Worm (Caenorhabditis elegans) whole organism, L4 larva: ENCODE measurements around the gene ZK688.9.

Experiments
- ZK546.5 ChIP-seq, 2 experiments: sonication (generic microtip); optimal IDR thresholded peaks; 2 replicates each; lab custom pipeline; 2017; ENCODE audit warnings: missing biosample characterization in 2 of 2, missing genetic modification characterization in 2 of 2
- aha-1 ChIP-seq: fragments of 150-350 bp; peaks from one replicate; lab custom pipeline; 2014; ENCODE audit warnings: missing biosample characterization, missing genetic modification characterization
- attf-4 ChIP-seq: sonication (generic microtip); optimal IDR thresholded peaks from 3 replicates; lab custom pipeline; 2017; ENCODE audit warnings: missing biosample characterization, missing genetic modification characterization
- ceh-28 ChIP-seq: fragments of 150-350 bp; optimal IDR thresholded peaks from 2 replicates; lab custom pipeline; 2014; ENCODE audit warnings: missing biosample characterization, missing genetic modification reagents, missing genetic modification characterization
- ces-1 ChIP-seq: fragments of 150-350 bp; sonication (generic microtip); optimal IDR thresholded peaks from 4 replicates; lab custom pipeline; 2014; ENCODE audit warnings: missing biosample characterization, missing genetic modification reagents, missing genetic modification characterization
- ctbp-1 ChIP-seq: fragments of 200-800 bp; sonication (Bioruptor generic); IDR thresholded peaks from 2 replicates; pipeline ENCODE4 v1.3.6; 2022; ENCODE audit warnings: missing genetic modification reagents, missing genetic modification characterization, missing compliant biosample characterization
- daf-12 ChIP-seq: fragments of 150-350 bp; optimal IDR thresholded peaks from 2 replicates; lab custom pipeline; 2014; ENCODE audit warnings: missing biosample characterization, missing genetic modification reagents, missing genetic modification characterization
- dmd-6 ChIP-seq: fragments of 200-800 bp; sonication (Bioruptor generic); IDR thresholded peaks from 2 replicates; pipeline ENCODE4 v1.3.6; 2022; ENCODE audit warnings: missing genetic modification reagents, missing genetic modification characterization, missing compliant biosample characterization
- dpl-1 ChIP-seq: fragments of 150-350 bp; optimal IDR thresholded peaks from 2 replicates; lab custom pipeline; 2014; ENCODE audit warnings: missing biosample characterization, missing genetic modification reagents, missing genetic modification characterization
- dve-1 ChIP-seq: sonication (generic microtip); optimal IDR thresholded peaks from 2 replicates; lab custom pipeline; 2017; ENCODE audit warnings: antibody characterized with exemption, mild to moderate bottlenecking, missing genetic modification characterization, missing compliant biosample characterization; ENCODE audit not compliant: insufficient read depth
- fos-1 ChIP-seq: fragments of 150-350 bp; optimal IDR thresholded peaks from 2 replicates; lab custom pipeline; 2014; ENCODE audit warnings: missing biosample characterization, missing genetic modification characterization
- hif-1 ChIP-seq, 2 experiments: sonication (generic microtip); optimal IDR thresholded peaks; 2 replicates each; lab custom pipeline; 2016 to 2017; ENCODE audit warnings: missing compliant biosample characterization in 2 of 2, missing genetic modification characterization in 2 of 2, missing genetic modification reagents in 2 of 2, missing genotype in 2 of 2, mild to moderate bottlenecking in 1 of 2
- hlh-30 ChIP-seq: sonication (generic microtip); optimal IDR thresholded peaks from 2 replicates; lab custom pipeline; 2017; ENCODE audit warnings: antibody characterized with exemption, mild to moderate bottlenecking, missing genetic modification characterization, missing compliant biosample characterization; ENCODE audit not compliant: insufficient read depth
- lir-3 ChIP-seq: sonication (generic microtip); optimal IDR thresholded peaks from 2 replicates; lab custom pipeline; 2016; ENCODE audit warnings: mild to moderate bottlenecking, missing genetic modification characterization, missing compliant biosample characterization
- lsy-2 ChIP-seq, 2 experiments: fragments of 150-350 bp in 1 of 2; sonication (generic microtip) in 1 of 2; optimal IDR thresholded peaks; 2 replicates each; lab custom pipeline; 2014 to 2017; ENCODE audit warnings: missing biosample characterization in 2 of 2, missing genetic modification characterization in 2 of 2
- madf-5 ChIP-seq, 2 experiments: fragments of 200-800 bp; sonication (Bioruptor generic); IDR thresholded peaks; 2 replicates each; pipeline ENCODE4 v1.3.6; 2022; ENCODE audit warnings: missing compliant biosample characterization in 2 of 2, missing genetic modification characterization in 2 of 2
- mep-1 ChIP-seq: fragments of 150-350 bp; sonication (generic microtip); optimal IDR thresholded peaks from 3 replicates; lab custom pipeline; 2014; ENCODE audit warnings: missing biosample characterization, missing genetic modification characterization
- nhr-102 ChIP-seq: sonication (generic microtip); optimal IDR thresholded peaks from 2 replicates; lab custom pipeline; 2016; ENCODE audit warnings: mild to moderate bottlenecking, missing genetic modification characterization, moderate library complexity, missing compliant biosample characterization
- nhr-11 ChIP-seq: fragments of 150-350 bp; optimal IDR thresholded peaks from 2 replicates; lab custom pipeline; 2014; ENCODE audit warnings: missing biosample characterization, missing genetic modification characterization
- nhr-111 ChIP-seq: fragments of 200-800 bp; sonication (Bioruptor generic); optimal IDR thresholded peaks from 2 replicates; lab custom pipeline; 2018; ENCODE audit warnings: mild to moderate bottlenecking, missing genetic modification characterization, missing compliant biosample characterization
- nhr-48 ChIP-seq: sonication (generic microtip); optimal IDR thresholded peaks from 2 replicates; lab custom pipeline; 2016; ENCODE audit warnings: mild to moderate bottlenecking, missing genetic modification characterization, missing compliant biosample characterization
- nhr-6 ChIP-seq: fragments of 150-350 bp; optimal IDR thresholded peaks from 2 replicates; lab custom pipeline; 2014; ENCODE audit warnings: missing biosample characterization, missing genetic modification characterization
- pha-4 ChIP-seq, 2 experiments: fragments of 150-350 bp in 1 of 2; fragments of 200-800 bp in 1 of 2; sonication (Bioruptor generic) in 1 of 2; IDR thresholded peaks in 1 of 2; optimal IDR thresholded peaks in 1 of 2; 2 replicates each; pipeline versions ENCODE4 v1.3.6 to Lab custom; 2014 to 2022; ENCODE audit warnings: missing genetic modification characterization in 2 of 2, missing genetic modification reagents in 2 of 2, missing biosample characterization in 1 of 2, missing compliant biosample characterization in 1 of 2
- php-3 ChIP-seq: fragments of 200-800 bp; sonication (Bioruptor generic); IDR thresholded peaks from 2 replicates; pipeline ENCODE4 v1.3.6; 2022; ENCODE audit warnings: missing genetic modification reagents, missing genetic modification characterization, missing compliant biosample characterization
- snpc-1.2 ChIP-seq: fragments of 200-800 bp; sonication (Bioruptor generic); IDR thresholded peaks from 2 replicates; pipeline ENCODE4 v1.3.6; 2022; ENCODE audit warnings: missing genetic modification reagents, missing genetic modification characterization, missing compliant biosample characterization
- snpc-4 ChIP-seq: fragments of 150-350 bp; optimal IDR thresholded peaks from 2 replicates; lab custom pipeline; 2014; ENCODE audit warnings: missing biosample characterization, missing genetic modification characterization
- unc-62 ChIP-seq, 3 experiments: fragments of 150-350 bp in 1 of 3; sonication (generic microtip); optimal IDR thresholded peaks in 2 of 3; peaks in 1 of 3; 1 replicate in 1 of 3; 2 replicates in 2 of 3; lab custom pipeline; 2014 to 2017; ENCODE audit warnings: missing biosample characterization in 3 of 3, missing genetic modification characterization in 3 of 3, missing genetic modification reagents in 3 of 3, missing genotype in 1 of 3
- zfp-3 ChIP-seq: fragments of 200-800 bp; sonication (Bioruptor generic); conservative IDR thresholded peaks from 2 replicates; pipeline ENCODE4 v1.3.6; 2022; ENCODE audit warnings: missing genetic modification reagents, missing genetic modification characterization, missing compliant biosample characterization

The ZK688.9 gene

DNA sequence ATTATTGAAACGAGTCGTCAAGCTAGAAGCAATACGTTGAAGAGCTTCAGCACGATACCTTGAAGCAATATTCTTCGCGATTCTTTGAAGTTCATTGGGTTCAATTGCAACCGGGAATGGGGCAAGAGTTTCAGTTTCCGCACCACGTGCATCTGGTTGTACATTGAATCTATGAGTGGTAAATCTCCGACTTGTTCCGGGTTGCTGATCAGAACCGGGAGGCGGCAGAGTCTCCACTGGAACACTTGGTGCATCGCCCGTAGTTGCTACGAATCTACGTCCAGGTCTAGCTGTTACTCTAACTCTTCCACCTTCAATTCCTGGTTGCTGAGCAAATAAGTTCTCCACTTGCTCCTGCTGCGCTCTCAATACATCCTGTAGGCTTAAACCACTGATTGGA, 6.2 kb upstream of the ZK688.9 start:
- TF ChIP-seq pha-4 (GFP tag; IDR thresholded peaks at IDR 0.05; lab: Robert Waterston, UW) (no peak), pha-4 (tag; optimal IDR thresholded peaks at IDR 0.05; lab: Kevin White, UChicago) (no peak), ceh-28 (no peak), zfp-3 (GFP tag; lab: Robert Waterston, UW) (no peak), hlh-30 (tag; lab: Kevin White, UChicago) (no peak), dpl-1 (GFP tag; lab: Kevin White, UChicago) (no peak), nhr-48 (tag; lab: Kevin White, UChicago) (no peak), fos-1 (tag; lab: Kevin White, UChicago) (no peak)

ce11 chrIII:7884863-7885262, 2.1 kb upstream of the ZK688.9 start, which contains the start of gene ZK688.11:
ZK688.11 (minus strand) TSS chrIII:7884963.
- TF ChIP-seq ces-1 (GFP tag; lab: Kevin White, UChicago) (no peak), mep-1 (peak; percentile 27), dve-1 (tag; lab: Kevin White, UChicago) (peak; percentile 3)

DNA sequence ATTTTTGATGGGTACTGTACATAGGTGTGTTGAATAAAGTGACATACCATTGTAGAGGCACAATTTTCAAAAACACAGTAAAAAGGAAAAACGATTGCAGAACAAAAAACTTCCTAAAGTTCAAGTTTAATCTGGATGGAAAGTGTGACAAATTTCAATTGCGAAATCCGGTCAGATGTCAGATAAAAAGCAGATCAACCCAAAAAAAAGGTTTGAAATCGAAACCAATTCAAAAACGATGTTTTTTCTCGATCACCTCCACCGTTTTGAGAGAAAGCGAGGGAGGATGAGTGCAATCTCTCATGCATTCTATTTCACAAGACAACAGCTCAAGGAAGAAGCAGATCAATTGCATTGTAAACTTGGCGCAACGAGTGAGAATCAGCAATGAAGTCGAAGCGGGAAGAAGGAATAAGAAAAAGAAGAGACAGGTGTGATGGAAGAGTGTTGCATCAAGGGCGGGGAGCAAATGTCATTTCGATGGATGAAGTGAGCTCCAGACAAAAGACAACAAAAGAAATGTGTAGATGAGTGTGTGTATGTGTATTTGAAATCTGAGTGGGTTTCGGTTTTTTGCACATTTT, 2.6 kb downstream of the ZK688.9 start:
- TF ChIP-seq madf-5 (GFP tag; IDR thresholded peaks at IDR 0.05; lab: Robert Waterston, UW): no peak
- TF ChIP-seq nhr-111 (GFP tag; lab: Kevin White, UChicago): no peak
- no peak for TF ChIP-seq php-3
- TF ChIP-seq nhr-11 (tag; lab: Kevin White, UChicago): peak; percentile 41

ce11 chrIII:7878852-7879329, 3.9 kb downstream of the ZK688.9 start, which contains the start of gene sup-18:
sup-18 (minus strand) TSS chrIII:7878902.
- TF ChIP-seq ZK546.5 (tag; optimal IDR thresholded peaks at IDR 0.05; lab: Kevin White, UChicago) (no peak), unc-62 (GFP tag; optimal IDR thresholded peaks at IDR 0.05 in 1 of 2; lab: Kevin White, UChicago) (peak in 1 of 2 experiments; percentile 36), unc-62 (tag; optimal IDR thresholded peaks at IDR 0.05; lab: Kevin White, UChicago) (no peak)
- TF ChIP-seq, all 104 proteins: peak for 1

- TF ChIP-seq unc-62 (GFP tag; optimal IDR thresholded peaks at IDR 0.05 in 1 of 2; lab: Kevin White, UChicago) (peak in 1 of 2 experiments; percentile 93), unc-62 (tag; optimal IDR thresholded peaks at IDR 0.05; lab: Kevin White, UChicago) (no peak), zfp-3 (GFP tag; lab: Robert Waterston, UW) (no peak)
Observed at ce11 chrIII:7877090-7877489, 5.7 kb downstream of the ZK688.9 start.

DNA sequence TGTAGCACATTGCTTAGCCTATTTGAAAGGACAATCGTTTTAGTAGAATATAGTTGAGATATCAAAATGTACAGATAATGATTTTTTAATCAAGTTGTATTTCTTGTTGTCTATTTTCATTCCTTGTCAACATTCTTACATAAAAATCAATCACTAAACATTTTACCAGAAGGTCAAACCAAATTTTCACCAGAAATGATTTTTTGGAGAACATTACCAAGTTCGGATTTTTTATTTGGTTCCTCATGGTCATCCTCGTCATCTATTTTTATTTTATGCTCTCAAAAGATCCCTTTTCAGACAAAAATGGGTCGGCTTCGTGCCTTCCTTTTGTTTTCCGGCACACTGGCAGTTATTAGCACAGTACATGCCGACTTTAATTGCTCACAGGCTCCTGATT, 9.3 kb downstream of the ZK688.9 start, which contains the start of gene tyr-1:
TSS of gene tyr-1 (plus strand) at position 301 of the 400 bp plus-strand sequence.
- TF ChIP-seq ctbp-1 (GFP tag; lab: Robert Waterston, UW): no peak
- TF ChIP-seq nhr-6 (tag; lab: Kevin White, UChicago): no peak
- no peak for TF ChIP-seq hif-1 (tag; optimal IDR thresholded peaks at IDR 0.05; lab: Kevin White, UChicago)
- TF ChIP-seq daf-12 (tag; lab: Kevin White, UChicago): no peak
- TF ChIP-seq nhr-102: no peak
- TF ChIP-seq dve-1 (tag; lab: Kevin White, UChicago): no peak
- TF ChIP-seq lir-3 (tag; lab: Kevin White, UChicago): no peak
- no peak for TF ChIP-seq nhr-48 (tag; lab: Kevin White, UChicago)
- TF ChIP-seq snpc-1.2 (GFP tag; lab: Robert Waterston, UW): no peak
- no peak for TF ChIP-seq fos-1 (tag; lab: Kevin White, UChicago)
- TF ChIP-seq snpc-4: no peak
- TF ChIP-seq attf-4 (tag; lab: Kevin White, UChicago): no peak
- TF ChIP-seq lsy-2 (tag; optimal IDR thresholded peaks at IDR 0.05; lab: Kevin White, UChicago): no peak
- no peak for TF ChIP-seq aha-1
- TF ChIP-seq dmd-6: no peak
- TF ChIP-seq, all 104 proteins: peak for 0
